Worm (Caenorhabditis elegans) whole organism, young adult: ENCODE data around the gene srx-113.
A peak's percentile ranks its signal among the peaks of the same experiment; 100 is the strongest.

Source experiments
- B0336.3 ChIP-seq: fragments of 200-800 bp; sonication (Bioruptor generic); IDR thresholded peaks from 2 replicates; pipeline ENCODE4 v1.3.6; 2022; ENCODE audit warnings: missing genetic modification characterization, missing compliant biosample characterization
- C06A6.2 ChIP-seq: fragments of 200-800 bp; sonication (Bioruptor generic); conservative IDR thresholded peaks from 2 replicates; pipeline ENCODE4 v1.3.6; 2022; ENCODE audit warnings: missing genetic modification characterization, missing compliant biosample characterization
- C17E4.6 ChIP-seq: fragments of 200-800 bp; sonication (Bioruptor generic); IDR thresholded peaks from 2 replicates; pipeline ENCODE4 v1.3.6; 2022; ENCODE audit warnings: missing genetic modification reagents, missing genetic modification characterization, missing compliant biosample characterization
- F22D6.2 ChIP-seq: sonication (generic microtip); optimal IDR thresholded peaks from 2 replicates; lab custom pipeline; 2016; ENCODE audit warnings: mild to moderate bottlenecking, missing genetic modification characterization, missing compliant biosample characterization
- F39B2.1 ChIP-seq: fragments of 200-800 bp; sonication (Bioruptor generic); IDR thresholded peaks from 2 replicates; pipeline ENCODE4 v1.3.6; 2022; ENCODE audit warnings: missing genetic modification reagents, missing genetic modification characterization, missing compliant biosample characterization
- F49E8.2 ChIP-seq: sonication (generic microtip); optimal IDR thresholded peaks from 3 replicates; lab custom pipeline; 2017; ENCODE audit warnings: missing genetic modification characterization, mild to moderate bottlenecking, missing compliant biosample characterization, antibody characterized with exemption, moderate library complexity; ENCODE audit not compliant: insufficient read depth
- F52B5.7 ChIP-seq: sonication (generic microtip); optimal IDR thresholded peaks from 2 replicates; lab custom pipeline; 2016; ENCODE audit warnings: mild to moderate bottlenecking, missing genetic modification characterization, missing compliant biosample characterization
- F55B11.4 ChIP-seq: sonication (generic microtip); optimal IDR thresholded peaks from 2 replicates; lab custom pipeline; 2016; ENCODE audit warnings: missing compliant biosample characterization, missing genetic modification characterization, borderline replicate concordance; ENCODE audit not compliant: insufficient read depth
- F57A8.1 ChIP-seq: fragments of 200-800 bp; sonication (Bioruptor generic); optimal IDR thresholded peaks from 2 replicates; lab custom pipeline; 2018; ENCODE audit warnings: mild to moderate bottlenecking, missing genetic modification characterization, moderate library complexity, missing compliant biosample characterization
- T26A5.8 ChIP-seq: sonication (generic microtip); optimal IDR thresholded peaks from 2 replicates; lab custom pipeline; 2016; ENCODE audit warnings: missing genetic modification characterization, missing compliant biosample characterization
- Y53G8AR.9 ChIP-seq: fragments of 200-800 bp; sonication (Bioruptor generic); conservative IDR thresholded peaks from 2 replicates; pipeline ENCODE4 v1.3.6; 2022; ENCODE audit warnings: missing genetic modification reagents, missing genetic modification characterization, missing compliant biosample characterization
- aptf-3 ChIP-seq: fragments of 200-800 bp; sonication (Bioruptor generic); IDR thresholded peaks from 2 replicates; pipeline ENCODE4 v1.3.6; 2022; ENCODE audit warnings: missing genetic modification characterization, missing compliant biosample characterization
- atf-7 ChIP-seq: sonication (generic microtip); optimal IDR thresholded peaks from 2 replicates; lab custom pipeline; 2017; ENCODE audit warnings: mild to moderate bottlenecking, missing genetic modification characterization, missing compliant biosample characterization
- attf-5 ChIP-seq: fragments of 200-800 bp; sonication (Bioruptor generic); optimal IDR thresholded peaks from 2 replicates; lab custom pipeline; 2018; ENCODE audit warnings: mild to moderate bottlenecking, missing genetic modification characterization, missing compliant biosample characterization
- bed-2 ChIP-seq: fragments of 200-800 bp; sonication (Bioruptor generic); IDR thresholded peaks from 2 replicates; pipeline ENCODE4 v1.3.6; 2022; ENCODE audit warnings: missing genetic modification reagents, missing genetic modification characterization, missing compliant biosample characterization
- ccch-3 ChIP-seq: fragments of 200-800 bp; sonication (Bioruptor generic); optimal IDR thresholded peaks from 2 replicates; lab custom pipeline; 2018; ENCODE audit warnings: mild to moderate bottlenecking, missing genetic modification characterization, missing compliant biosample characterization
- ceh-27 ChIP-seq: fragments of 200-800 bp; sonication (Bioruptor generic); optimal IDR thresholded peaks from 2 replicates; lab custom pipeline; 2018; ENCODE audit warnings: mild to moderate bottlenecking, missing genetic modification characterization, moderate library complexity, missing compliant biosample characterization
- ceh-40 ChIP-seq: fragments of 200-800 bp; sonication (Bioruptor generic); IDR thresholded peaks from 2 replicates; pipeline ENCODE4 v1.3.6; 2022; ENCODE audit warnings: missing genetic modification characterization, missing compliant biosample characterization
- ceh-79 ChIP-seq: sonication (generic microtip); optimal IDR thresholded peaks from 2 replicates; lab custom pipeline; 2017; ENCODE audit warnings: mild to moderate bottlenecking, missing genetic modification characterization, missing compliant biosample characterization
- ceh-91 ChIP-seq: fragments of 200-800 bp; sonication (Bioruptor generic); IDR thresholded peaks from 2 replicates; pipeline ENCODE4 v1.3.6; 2022; ENCODE audit warnings: missing genetic modification reagents, missing genetic modification characterization, missing compliant biosample characterization
- chd-7 ChIP-seq: sonication (generic microtip); optimal IDR thresholded peaks from 2 replicates; lab custom pipeline; 2016; ENCODE audit warnings: mild to moderate bottlenecking, missing genetic modification characterization, moderate library complexity, missing compliant biosample characterization
- dox-1 ChIP-seq: fragments of 200-800 bp; sonication (Bioruptor generic); IDR thresholded peaks from 2 replicates; pipeline ENCODE4 v1.3.6; 2022; ENCODE audit warnings: missing genetic modification reagents, missing genetic modification characterization, missing compliant biosample characterization
- dpff-1 ChIP-seq: sonication (generic microtip); optimal IDR thresholded peaks from 2 replicates; lab custom pipeline; 2017; ENCODE audit warnings: mild to moderate bottlenecking, missing genetic modification characterization, missing compliant biosample characterization
- hlh-12 ChIP-seq: sonication (generic microtip); optimal IDR thresholded peaks from 2 replicates; lab custom pipeline; 2016; ENCODE audit warnings: missing genetic modification characterization, missing compliant biosample characterization
- hlh-26 ChIP-seq: fragments of 200-800 bp; sonication (Bioruptor generic); conservative IDR thresholded peaks from 2 replicates; pipeline ENCODE4 v1.3.6; 2022; ENCODE audit warnings: missing genetic modification reagents, missing genetic modification characterization, missing compliant biosample characterization
- hmg-20 ChIP-seq: fragments of 200-800 bp; sonication (Bioruptor generic); IDR thresholded peaks from 2 replicates; pipeline ENCODE4 v1.3.6; 2022; ENCODE audit warnings: missing genetic modification reagents, missing genetic modification characterization, missing compliant biosample characterization
- hsf-1 ChIP-seq: fragments of 200-800 bp; sonication (Bioruptor generic); IDR thresholded peaks from 2 replicates; pipeline ENCODE4 v1.3.6; 2022; ENCODE audit warnings: missing genetic modification reagents, missing genetic modification characterization, missing compliant biosample characterization
- lin-26 ChIP-seq: fragments of 200-800 bp; sonication (Bioruptor generic); IDR thresholded peaks from 2 replicates; pipeline ENCODE4 v1.3.6; 2022; ENCODE audit warnings: missing genetic modification reagents, missing genetic modification characterization, missing compliant biosample characterization
- lin-40 ChIP-seq: sonication (generic microtip); optimal IDR thresholded peaks from 2 replicates; lab custom pipeline; 2016; ENCODE audit warnings: missing genetic modification characterization, mild to moderate bottlenecking, missing compliant biosample characterization, missing genotype, missing genetic modification reagents
- lsy-27 ChIP-seq: sonication (generic microtip); optimal IDR thresholded peaks from 2 replicates; lab custom pipeline; 2017; ENCODE audit warnings: missing genetic modification characterization, mild to moderate bottlenecking, missing compliant biosample characterization, antibody characterized with exemption, missing genotype, borderline replicate concordance; ENCODE audit not compliant: insufficient read depth
- madf-10 ChIP-seq: sonication (generic microtip); optimal IDR thresholded peaks from 2 replicates; lab custom pipeline; 2016; ENCODE audit warnings: mild to moderate bottlenecking, missing genetic modification characterization, missing compliant biosample characterization
- madf-6 ChIP-seq: fragments of 200-800 bp; sonication (Bioruptor generic); IDR thresholded peaks from 2 replicates; pipeline ENCODE4 v1.3.6; 2022; ENCODE audit warnings: missing genetic modification reagents, missing genetic modification characterization, missing compliant biosample characterization
- madf-8 ChIP-seq: fragments of 200-800 bp; sonication (Bioruptor generic); conservative IDR thresholded peaks from 2 replicates; pipeline ENCODE4 v1.3.6; 2022; ENCODE audit warnings: missing genetic modification reagents, missing genetic modification characterization, missing compliant biosample characterization
- mcd-1 ChIP-seq: fragments of 200-800 bp; sonication (Bioruptor generic); IDR thresholded peaks from 2 replicates; pipeline ENCODE4 v1.3.6; 2022; ENCODE audit warnings: missing genetic modification reagents, missing genetic modification characterization, missing compliant biosample characterization
- mel-28 ChIP-seq: sonication (generic microtip); optimal IDR thresholded peaks from 2 replicates; lab custom pipeline; 2016; ENCODE audit warnings: borderline replicate concordance, mild to moderate bottlenecking, missing genetic modification characterization, missing compliant biosample characterization
- nfya-1 ChIP-seq: sonication (generic microtip); optimal IDR thresholded peaks from 2 replicates; lab custom pipeline; 2017; ENCODE audit warnings: antibody characterized with exemption, missing compliant biosample characterization, missing genetic modification characterization, borderline replicate concordance; ENCODE audit not compliant: insufficient read depth
- nhr-179 ChIP-seq: sonication (generic microtip); optimal IDR thresholded peaks from 2 replicates; lab custom pipeline; 2016; ENCODE audit warnings: mild to moderate bottlenecking, missing genetic modification characterization, missing compliant biosample characterization
- nhr-80 ChIP-seq: sonication (generic microtip); optimal IDR thresholded peaks from 2 replicates; lab custom pipeline; 2016; ENCODE audit warnings: missing genetic modification characterization, missing compliant biosample characterization
- sdz-38 ChIP-seq: sonication (generic microtip); optimal IDR thresholded peaks from 2 replicates; lab custom pipeline; 2016; ENCODE audit warnings: missing genotype, missing genetic modification characterization, missing compliant biosample characterization
- snpc-1.3 ChIP-seq: sonication (generic microtip); optimal IDR thresholded peaks from 2 replicates; lab custom pipeline; 2017; ENCODE audit warnings: missing genetic modification characterization, mild to moderate bottlenecking, missing compliant biosample characterization, antibody characterized with exemption, moderate library complexity, missing genotype, missing genetic modification reagents; ENCODE audit not compliant: insufficient read depth
- snpc-3.4 ChIP-seq: sonication (generic microtip); optimal IDR thresholded peaks from 2 replicates; lab custom pipeline; 2017; ENCODE audit warnings: missing genetic modification characterization, mild to moderate bottlenecking, missing compliant biosample characterization, antibody characterized with exemption, moderate library complexity, missing genotype, missing genetic modification reagents
- somi-1 ChIP-seq: fragments of 200-800 bp; sonication (Bioruptor generic); optimal IDR thresholded peaks from 2 replicates; lab custom pipeline; 2018; ENCODE audit warnings: mild to moderate bottlenecking, missing genetic modification characterization, missing compliant biosample characterization
- tbp1 ChIP-seq: fragments of 200-800 bp; sonication (Bioruptor generic); optimal IDR thresholded peaks from 2 replicates; lab custom pipeline; 2018; ENCODE audit warnings: mild to moderate bottlenecking, missing genetic modification characterization, missing compliant biosample characterization
- tlf-1 ChIP-seq: fragments of 200-800 bp; sonication (Bioruptor generic); optimal IDR thresholded peaks from 2 replicates; lab custom pipeline; 2018; ENCODE audit warnings: mild to moderate bottlenecking, missing genetic modification characterization, missing compliant biosample characterization
- unc-130 ChIP-seq: sonication (generic microtip); optimal IDR thresholded peaks from 2 replicates; lab custom pipeline; 2016; ENCODE audit warnings: missing genetic modification reagents, missing genetic modification characterization, missing compliant biosample characterization
- zfh-2 ChIP-seq: fragments of 200-800 bp; sonication (Bioruptor generic); conservative IDR thresholded peaks from 2 replicates; pipeline ENCODE4 v1.3.6; 2022; ENCODE audit warnings: missing genetic modification reagents, missing genetic modification characterization, missing compliant biosample characterization
- ztf-18 ChIP-seq: sonication (generic microtip); optimal IDR thresholded peaks from 2 replicates; lab custom pipeline; 2016; ENCODE audit warnings: missing genotype, mild to moderate bottlenecking, missing genetic modification characterization, missing compliant biosample characterization
- ztf-28 ChIP-seq: fragments of 200-800 bp; sonication (Bioruptor generic); IDR thresholded peaks from 2 replicates; pipeline ENCODE4 v1.3.6; 2022; ENCODE audit warnings: missing genetic modification reagents, missing genetic modification characterization, missing compliant biosample characterization
- ztf-6 ChIP-seq: fragments of 200-800 bp; sonication (Bioruptor generic); IDR thresholded peaks from 2 replicates; pipeline ENCODE4 v1.3.6; 2022; ENCODE audit warnings: missing genetic modification reagents, missing genetic modification characterization, missing compliant biosample characterization

The srx-113 gene

ce11 chrV:12596795-12597194 lies 35.2 kb downstream of the srx-113 start (continued):
- TF ChIP-seq C06A6.2 (GFP tag; lab: Robert Waterston, UW) (peak; percentile 43; the same call in 1 of the 2 replicates), ztf-28 (GFP tag; lab: Robert Waterston, UW) (no peak), F22D6.2 (tag; lab: Kevin White, UChicago) (no peak), nfya-1 (no peak), dpff-1 (tag; lab: Kevin White, UChicago) (no peak), nhr-179 (tag; lab: Kevin White, UChicago) (peak; percentile 28), ztf-6 (no peak), atf-7 (tag; lab: Kevin White, UChicago) (peak; percentile 19), B0336.3 (GFP tag; lab: Robert Waterston, UW) (peak; percentile 74), madf-8 (no peak), zfh-2 (peak; percentile 53; the same call in 1 of the 2 replicates), ccch-3 (no peak), ztf-18 (tag; lab: Kevin White, UChicago) (peak; percentile 71), hsf-1 (GFP tag; lab: Robert Waterston, UW) (0 out of 2 replicates have a peak, but pooled peaks have one; percentile 35), F57A8.1 (GFP tag; lab: Kevin White, UChicago) (no peak), lin-40 (peak; percentile 45), ceh-40 (GFP tag; lab: Robert Waterston, UW) (no peak), chd-7 (tag; lab: Kevin White, UChicago) (peak; percentile 48), snpc-3.4 (tag; lab: Kevin White, UChicago) (peak; percentile 53), Y53G8AR.9 (GFP tag; lab: Robert Waterston, UW) (no peak), bed-2 (GFP tag; lab: Robert Waterston, UW) (no peak), lin-26 (peak; percentile 86), sdz-38 (tag; lab: Kevin White, UChicago) (no peak), madf-6 (GFP tag; lab: Robert Waterston, UW) (peak; percentile 61; the same call in 1 of the 2 replicates), aptf-3 (no peak), dox-1 (GFP tag; lab: Robert Waterston, UW) (peak; percentile 78), madf-10 (tag; lab: Kevin White, UChicago) (peak; percentile 15), ceh-79 (tag; lab: Kevin White, UChicago) (no peak), C17E4.6 (GFP tag; lab: Robert Waterston, UW) (no peak), mel-28 (tag; lab: Kevin White, UChicago) (no peak), F39B2.1 (GFP tag; lab: Robert Waterston, UW) (no peak), snpc-1.3 (peak; percentile 55), hlh-26 (GFP tag; lab: Robert Waterston, UW) (no peak), mcd-1 (peak; percentile 50), T26A5.8 (tag; lab: Kevin White, UChicago) (no peak), hlh-12 (tag; lab: Kevin White, UChicago) (peak; percentile 52), nhr-80 (tag; lab: Kevin White, UChicago) (peak; percentile 44), F52B5.7 (tag; lab: Kevin White, UChicago) (no peak), ceh-91 (GFP tag; lab: Robert Waterston, UW) (no peak), unc-130 (GFP tag; lab: Kevin White, UChicago) (peak; percentile 2), tlf-1 (GFP tag; lab: Kevin White, UChicago) (no peak), F49E8.2 (tag; lab: Kevin White, UChicago) (peak; percentile 45), F55B11.4 (tag; lab: Kevin White, UChicago) (no peak), ceh-27 (GFP tag; lab: Kevin White, UChicago) (peak; percentile 22), lsy-27 (no peak), hmg-20 (no peak), attf-5 (GFP tag; lab: Kevin White, UChicago) (peak; percentile 25), tbp1 (peak; percentile 89), somi-1 (GFP tag; lab: Kevin White, UChicago) (peak; percentile 22)
